Fruit fly (Drosophila melanogaster) whole organism, adult: ENCODE results near the gene grsm.

Experiments
- CG11617 ChIP-seq: fragments of 200-800 bp; sonication (Bioruptor generic); optimal IDR thresholded peaks from 2 replicates; lab custom pipeline; 2017; ENCODE audit warnings: mild to moderate bottlenecking, missing biosample characterization, missing genetic modification reagents, missing genetic modification characterization
- CG12768 ChIP-seq: fragments of 200-800 bp; sonication (Bioruptor generic); optimal IDR thresholded peaks from 2 replicates; lab custom pipeline; 2017; ENCODE audit warnings: missing biosample characterization, missing genetic modification characterization, mild to moderate bottlenecking, moderate library complexity, missing genetic modification reagents
- CG14711 ChIP-seq: fragments of 200-800 bp; sonication (Bioruptor generic); optimal IDR thresholded peaks from 2 replicates; lab custom pipeline; 2018; ENCODE audit warnings: missing biosample characterization, mild to moderate bottlenecking, missing genetic modification characterization, moderate library complexity
- CG1620 ChIP-seq: fragments of 200-800 bp; sonication (Bioruptor generic); optimal IDR thresholded peaks from 2 replicates; lab custom pipeline; 2016; ENCODE audit warnings: missing biosample characterization, missing genetic modification characterization
- CG33017 ChIP-seq: fragments of 200-800 bp; sonication (Bioruptor generic); optimal IDR thresholded peaks from 2 replicates; lab custom pipeline; 2018; ENCODE audit warnings: missing biosample characterization, mild to moderate bottlenecking, missing genetic modification characterization, moderate library complexity
- CG5204 ChIP-seq: fragments of 200-800 bp; sonication (Bioruptor generic); optimal IDR thresholded peaks from 2 replicates; lab custom pipeline; 2016; ENCODE audit warnings: missing biosample characterization, missing genetic modification characterization
- CG7045 ChIP-seq: fragments of 200-800 bp; sonication (Bioruptor generic); optimal IDR thresholded peaks from 2 replicates; lab custom pipeline; 2017; ENCODE audit warnings: missing biosample characterization, mild to moderate bottlenecking, missing genetic modification characterization
- CG7101 ChIP-seq: fragments of 200-800 bp; sonication (Bioruptor generic); optimal IDR thresholded peaks from 2 replicates; lab custom pipeline; 2018; ENCODE audit warnings: missing biosample characterization, mild to moderate bottlenecking, missing genetic modification characterization, moderate library complexity
- Clk ChIP-seq: fragments of 200-800 bp; sonication (Bioruptor generic); optimal IDR thresholded peaks from 2 replicates; lab custom pipeline; 2017; ENCODE audit warnings: missing biosample characterization, missing genetic modification characterization
- Crg-1 ChIP-seq: fragments of 200-800 bp; sonication (Bioruptor generic); optimal IDR thresholded peaks from 2 replicates; lab custom pipeline; 2016; ENCODE audit warnings: missing biosample characterization, missing genetic modification characterization
- Hr96 ChIP-seq: fragments of 200-800 bp; sonication (Bioruptor generic); optimal IDR thresholded peaks from 2 replicates; lab custom pipeline; 2016; ENCODE audit warnings: missing biosample characterization, missing genetic modification characterization
- Mnt ChIP-seq: fragments of 200-800 bp; sonication (Bioruptor generic); optimal IDR thresholded peaks from 2 replicates; lab custom pipeline; 2016; ENCODE audit warnings: missing biosample characterization, mild to moderate bottlenecking, missing genetic modification characterization
- bab1 ChIP-seq: fragments of 200-800 bp; sonication (Bioruptor generic); optimal IDR thresholded peaks from 3 replicates; lab custom pipeline; 2019; ENCODE audit warnings: missing biosample characterization, mild to moderate bottlenecking, missing genetic modification characterization, moderate library complexity
- cic ChIP-seq: fragments of 200-800 bp; sonication (Bioruptor generic); optimal IDR thresholded peaks from 2 replicates; lab custom pipeline; 2017; ENCODE audit warnings: missing biosample characterization, mild to moderate bottlenecking, missing genetic modification characterization, moderate library complexity
- cnc ChIP-seq, 2 experiments: fragments of >200 bp; optimal IDR thresholded peaks; 2 replicates each; lab custom pipeline; 2017
- kay ChIP-seq: fragments of 200-800 bp; sonication (Bioruptor generic); peaks from one replicate; lab custom pipeline; 2016; ENCODE audit warnings: missing biosample characterization, missing genetic modification characterization, borderline replicate concordance
- ovo ChIP-seq: fragments of 200-800 bp; sonication (Bioruptor generic); optimal IDR thresholded peaks from 2 replicates; lab custom pipeline; 2016; ENCODE audit warnings: missing biosample characterization, missing genetic modification characterization
- pad ChIP-seq: fragments of 200-800 bp; sonication (Bioruptor generic); optimal IDR thresholded peaks from 3 replicates; lab custom pipeline; 2017; ENCODE audit warnings: missing biosample characterization, missing genetic modification characterization, mild to moderate bottlenecking, moderate library complexity, missing genetic modification reagents
- tj ChIP-seq: fragments of 200-800 bp; sonication (Bioruptor generic); optimal IDR thresholded peaks from 3 replicates; lab custom pipeline; 2017; ENCODE audit warnings: missing biosample characterization, mild to moderate bottlenecking, missing genetic modification characterization, moderate library complexity
- toe ChIP-seq: fragments of 200-800 bp; sonication (Bioruptor generic); optimal IDR thresholded peaks from 2 replicates; lab custom pipeline; 2016; ENCODE audit warnings: missing biosample characterization, missing genetic modification characterization

grsm gene

DNA sequence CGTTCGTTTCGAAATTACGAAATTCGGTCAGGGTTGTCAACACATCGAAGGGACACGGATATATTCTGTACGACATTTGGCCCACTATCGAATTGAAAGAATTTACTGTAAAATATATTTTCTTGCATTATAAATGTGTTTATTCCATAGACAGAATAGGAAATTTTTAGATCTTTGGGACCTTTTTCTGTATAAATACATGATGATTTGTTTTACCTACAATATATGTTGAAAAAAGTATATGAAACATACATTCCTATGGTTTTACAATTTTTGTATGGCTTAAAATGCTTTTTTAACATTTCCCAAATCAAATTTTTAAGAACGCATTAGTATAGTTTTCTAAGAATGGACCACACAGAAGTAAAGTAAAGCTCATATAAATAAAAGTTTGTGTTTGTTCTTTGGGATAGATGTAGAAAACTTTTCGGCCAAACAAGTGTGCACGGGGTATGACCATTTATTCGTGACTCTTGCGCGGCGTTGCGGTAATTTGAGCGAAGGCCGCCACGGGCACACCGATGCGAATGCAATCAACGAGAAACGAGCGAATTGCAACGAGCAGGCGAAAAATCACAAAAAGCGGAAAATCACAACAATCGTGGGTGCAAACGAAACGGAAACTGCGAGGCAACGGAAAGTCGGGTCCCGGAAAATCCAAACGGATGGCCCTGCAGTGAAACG lies 30.2 kb upstream of the grsm start, which contains the start of the genes CG17327, CG44194 and CG7518:
Gene CG17327 (minus strand): TSS at position 177 of the 684 bp plus-strand sequence.
Gene CG44194 (minus strand): TSS at position 177 of the 684 bp plus-strand sequence.
Gene CG7518 (plus strand): TSS at position 540 of the 684 bp plus-strand sequence.
- TF ChIP-seq Crg-1 (GFP tag; lab: Kevin White, UChicago) (no peak), Clk (no peak), bab1 (peak; percentile 5), tj (peak; percentile 17), cic (GFP tag; lab: Kevin White, UChicago) (peak; percentile 14), CG5204 (GFP tag; lab: Kevin White, UChicago) (no peak), cnc (optimal IDR thresholded peaks at IDR 0.05; lab: Kevin White, UChicago) (no peak), CG1620 (GFP tag; lab: Kevin White, UChicago) (no peak), CG33017 (tag; lab: Kevin White, UChicago) (no peak), kay (GFP tag; lab: Kevin White, UChicago) (no peak), CG7045 (no peak), CG12768 (GFP tag; lab: Kevin White, UChicago) (no peak), Mnt (GFP tag; lab: Kevin White, UChicago) (peak; percentile 56), Hr96 (GFP tag; lab: Kevin White, UChicago) (peak; percentile 52), toe (GFP tag; lab: Kevin White, UChicago) (peak; percentile 27), ovo (GFP tag; lab: Kevin White, UChicago) (no peak), pad (GFP tag; lab: Kevin White, UChicago) (no peak), CG14711 (peak; percentile 84), CG7101 (tag; lab: Kevin White, UChicago) (no peak), CG11617 (peak; percentile 34)

DNA sequence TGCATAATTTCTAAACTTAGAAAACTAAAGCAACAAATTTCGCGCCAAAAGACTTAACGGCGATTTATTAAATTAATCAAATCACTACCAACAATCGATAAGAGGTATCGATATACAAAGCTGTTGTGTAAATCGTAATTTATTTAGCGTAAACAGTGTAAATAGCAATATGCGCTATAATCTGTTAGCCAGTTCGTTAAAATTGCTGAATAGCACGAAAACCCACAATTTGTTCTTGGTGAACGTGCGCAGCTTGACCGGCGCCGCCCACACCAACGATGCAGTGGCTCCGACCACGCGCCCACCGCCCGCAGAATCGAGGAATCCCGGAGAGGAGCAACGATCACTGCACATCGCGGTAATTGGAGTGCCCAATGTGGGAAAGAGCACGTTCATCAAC lies 28.0 kb upstream of the grsm start, which contains the start of gene CG7488:
Gene CG7488 (plus strand): TSS at position 99 of the 400 bp plus-strand sequence.
- peak; percentile 44 for TF ChIP-seq bab1
- TF ChIP-seq CG33017 (tag; lab: Kevin White, UChicago), result no peak

DNA sequence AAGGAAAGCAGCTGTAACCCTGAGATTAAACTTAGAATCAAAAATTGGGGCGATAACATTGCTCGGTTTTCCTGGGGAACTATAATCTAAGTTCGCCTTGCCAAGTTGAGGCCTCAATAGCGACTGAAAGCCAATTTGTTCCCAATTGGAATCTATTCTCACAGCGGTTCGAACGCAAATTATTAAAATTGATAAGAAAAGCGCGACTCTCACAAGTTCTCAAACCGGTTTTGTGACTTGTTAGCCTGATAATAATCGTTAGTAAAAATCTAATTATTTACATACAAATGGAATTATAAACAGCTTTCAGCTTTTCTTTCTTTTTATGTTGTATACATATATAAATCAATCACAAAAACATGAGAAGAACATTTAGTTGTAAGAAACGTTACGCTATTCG lies 27.5 kb upstream of the grsm start, which contains the start of gene yellow-f2:
Gene yellow-f2 (minus strand): TSS at position 101 of the 400 bp plus-strand sequence.
- no peak for TF ChIP-seq bab1
- TF ChIP-seq CG1620 (GFP tag; lab: Kevin White, UChicago), result no peak
- no peak for TF ChIP-seq CG11617
- TF ChIP-seq CG14711, result no peak
- TF ChIP-seq CG5204 (GFP tag; lab: Kevin White, UChicago), result no peak
- no peak for TF ChIP-seq CG7045
- no peak for TF ChIP-seq CG33017 (tag; lab: Kevin White, UChicago)
- TF ChIP-seq CG7101 (tag; lab: Kevin White, UChicago), result no peak
- no peak for TF ChIP-seq CG12768 (GFP tag; lab: Kevin White, UChicago)
- no peak for TF ChIP-seq kay (GFP tag; lab: Kevin White, UChicago)

DNA sequence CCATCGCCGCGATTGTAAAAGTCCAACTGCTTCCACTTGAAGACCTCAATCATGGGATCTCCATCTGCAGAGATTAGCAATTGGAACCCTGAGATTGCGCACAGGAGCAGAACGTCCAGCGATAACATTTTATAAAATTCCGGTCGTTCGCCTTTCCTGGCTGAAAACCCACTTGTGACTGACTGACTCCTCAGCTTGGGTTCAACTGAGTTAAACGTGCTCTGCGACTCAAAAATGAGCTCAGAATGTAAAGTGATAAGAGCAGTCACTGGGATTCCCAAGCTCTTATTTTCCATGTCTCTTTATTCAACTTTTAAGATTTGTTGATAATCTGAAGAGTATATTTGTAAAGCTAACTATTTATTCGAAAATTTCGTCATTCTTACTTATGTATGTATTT lies 25.5 kb upstream of the grsm start, which contains the start of gene yellow-f:
Gene yellow-f (minus strand): TSS at position 184 of the 400 bp plus-strand sequence.
- no peak for TF ChIP-seq Crg-1 (GFP tag; lab: Kevin White, UChicago)
- no peak for TF ChIP-seq toe (GFP tag; lab: Kevin White, UChicago)
- TF ChIP-seq bab1, result no peak
- TF ChIP-seq kay (GFP tag; lab: Kevin White, UChicago), result no peak
- TF ChIP-seq CG5204 (GFP tag; lab: Kevin White, UChicago), result no peak
- no peak for TF ChIP-seq cnc (optimal IDR thresholded peaks at IDR 0.05; lab: Kevin White, UChicago)
- TF ChIP-seq CG1620 (GFP tag; lab: Kevin White, UChicago), result no peak
- TF ChIP-seq CG33017 (tag; lab: Kevin White, UChicago), result no peak
- no peak for TF ChIP-seq CG11617
- TF ChIP-seq CG7045, result no peak
- TF ChIP-seq Mnt (GFP tag; lab: Kevin White, UChicago), result no peak
- TF ChIP-seq cic (GFP tag; lab: Kevin White, UChicago), result no peak
- TF ChIP-seq Clk, result no peak

DNA sequence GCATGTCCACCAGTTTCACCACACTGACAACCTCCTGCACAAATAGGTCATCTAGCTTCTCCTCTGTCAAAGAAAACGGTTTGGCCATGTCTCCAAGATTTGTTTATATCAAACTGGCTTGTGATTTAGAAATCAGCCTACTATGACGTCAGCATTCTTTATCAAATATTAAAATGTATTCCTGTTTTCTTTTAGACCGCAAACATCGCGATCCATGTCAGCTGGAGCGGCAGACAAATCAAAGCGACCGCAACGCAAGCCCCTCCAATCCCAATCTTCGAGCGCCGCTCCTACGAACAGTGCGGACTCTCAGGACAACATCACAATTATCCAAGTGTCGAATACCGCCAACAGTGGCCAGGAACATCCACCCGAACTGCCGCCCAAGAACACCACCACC lies 20.9 kb upstream of the grsm start, which contains the start of gene CG14383:
Gene CG14383 (minus strand): TSS at position 101 of the 400 bp plus-strand sequence.
- TF ChIP-seq Crg-1 (GFP tag; lab: Kevin White, UChicago), result no peak
- TF ChIP-seq cic (GFP tag; lab: Kevin White, UChicago), result no peak
- TF ChIP-seq CG7101 (tag; lab: Kevin White, UChicago), result no peak
- no peak for TF ChIP-seq pad (GFP tag; lab: Kevin White, UChicago)
- no peak for TF ChIP-seq tj
- no peak for TF ChIP-seq cnc (optimal IDR thresholded peaks at IDR 0.05; lab: Kevin White, UChicago)
- no peak for TF ChIP-seq CG14711
- TF ChIP-seq Hr96 (GFP tag; lab: Kevin White, UChicago), result no peak
- no peak for TF ChIP-seq bab1
- no peak for TF ChIP-seq CG1620 (GFP tag; lab: Kevin White, UChicago)
- no peak for TF ChIP-seq ovo (GFP tag; lab: Kevin White, UChicago)
- TF ChIP-seq CG7045, result no peak
- TF ChIP-seq toe (GFP tag; lab: Kevin White, UChicago), result no peak

DNA sequence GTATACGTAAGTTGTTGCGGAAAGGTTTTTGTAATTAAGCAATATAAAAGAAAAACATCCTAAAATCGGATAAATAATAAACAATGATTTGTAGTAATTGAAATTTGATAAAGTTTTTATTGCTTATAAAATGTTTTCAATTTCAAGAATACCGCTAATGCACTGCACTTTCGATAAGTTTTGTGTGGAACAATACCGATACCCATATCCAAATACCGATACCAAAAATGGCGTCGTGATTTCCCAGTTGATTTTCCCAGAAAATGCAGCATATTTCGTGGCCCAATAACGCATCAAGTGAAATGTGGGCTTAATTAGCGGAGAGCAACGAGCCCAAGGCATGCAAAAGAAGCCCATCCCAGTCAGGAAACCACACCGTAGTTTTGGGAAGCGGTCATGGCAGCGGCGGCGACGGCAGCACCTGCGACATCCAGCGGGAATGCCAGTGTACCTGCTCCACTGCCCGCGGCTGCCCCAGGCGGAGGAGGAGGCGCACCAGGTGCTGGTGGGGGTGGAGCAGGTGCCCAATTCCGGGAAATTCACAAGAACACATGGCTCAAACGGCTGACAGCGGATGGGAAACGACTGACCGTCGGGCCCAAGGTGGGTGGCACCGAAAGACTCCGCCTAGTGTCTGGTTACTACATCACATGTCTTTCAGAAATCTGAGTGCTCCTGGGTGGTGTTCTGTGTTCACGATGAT lies 18.5 kb upstream of the grsm start, which contains the start of gene CG31342:
Gene CG31342 (plus strand): TSS at position 214 of the 703 bp plus-strand sequence.
- TF ChIP-seq kay (GFP tag; lab: Kevin White, UChicago) (no peak), Clk (no peak), CG12768 (GFP tag; lab: Kevin White, UChicago) (no peak), CG33017 (tag; lab: Kevin White, UChicago) (peak; percentile 50), ovo (GFP tag; lab: Kevin White, UChicago) (no peak), CG5204 (GFP tag; lab: Kevin White, UChicago) (no peak), tj (peak; percentile 5), pad (GFP tag; lab: Kevin White, UChicago) (no peak), cnc (optimal IDR thresholded peaks at IDR 0.05; lab: Kevin White, UChicago) (no peak), CG7101 (tag; lab: Kevin White, UChicago) (peak; percentile 59), toe (GFP tag; lab: Kevin White, UChicago) (no peak), Hr96 (GFP tag; lab: Kevin White, UChicago) (no peak), cic (GFP tag; lab: Kevin White, UChicago) (no peak), CG14711 (peak; percentile 59), Crg-1 (GFP tag; lab: Kevin White, UChicago) (no peak), CG1620 (GFP tag; lab: Kevin White, UChicago) (no peak), Mnt (GFP tag; lab: Kevin White, UChicago) (no peak), CG7045 (peak; percentile 40), CG11617 (peak; percentile 34), bab1 (peak; percentile 70)
